Worm (Caenorhabditis elegans): Measurements from ENCODE around the gene nhr-134.

The nhr-134 gene

ce11 chrV:2218803-2219202, 12.2 kb upstream of the nhr-134 start, which contains the start of gene nhr-56 (continued):
- TF ChIP-seq mdl-1 (tag; optimal IDR thresholded peaks at IDR 0.05), result peak in 1 of 2 experiments; percentile 49
- peak; percentile 60 for TF ChIP-seq mes-2 (tag; optimal IDR thresholded peaks at IDR 0.05; ENCODE audit: poor library complexity, severe bottlenecking)
- TF ChIP-seq F49E8.2 (tag; optimal IDR thresholded peaks at IDR 0.05; ENCODE audit: borderline replicate concordance), result no peak

- no peak for TF ChIP-seq zfp-2 (tag; optimal IDR thresholded peaks at IDR 0.05)
- TF ChIP-seq spr-3 (GFP tag; optimal IDR thresholded peaks at IDR 0.05), result no peak
- TF ChIP-seq daf-8 (GFP tag; IDR thresholded peaks at IDR 0.05), result no peak
- no peak for TF ChIP-seq madf-9 (GFP tag; conservative IDR thresholded peaks at IDR 0.05)
- TF ChIP-seq set-16 (GFP tag; IDR thresholded peaks at IDR 0.05), result no peak
- no peak for TF ChIP-seq nhr-10 (tag; optimal IDR thresholded peaks at IDR 0.05)
- TF ChIP-seq lin-15B (tag; optimal IDR thresholded peaks at IDR 0.05), result no peak
- TF ChIP-seq hlh-11 (tag; optimal IDR thresholded peaks at IDR 0.05), result no peak
- no peak for TF ChIP-seq lin-39 (tag; optimal IDR thresholded peaks at IDR 0.05)
- TF ChIP-seq hlh-30 (tag; optimal IDR thresholded peaks at IDR 0.05; ENCODE audit: insufficient read depth), result no peak
These were observed 9.3 kb upstream of the nhr-134 start, which contains the start of gene nhr-128 for ce11 chrV:2221764-2222163. Gene nhr-128, plus strand, starts transcription at chrV:2222064.

ce11 chrV:2225130-2225529, 5.9 kb upstream of the nhr-134 start, which contains the start of gene nhr-103:
Gene nhr-103, plus strand, starts transcription at chrV:2225430.
- no peak for TF ChIP-seq zip-11 (GFP tag; IDR thresholded peaks at IDR 0.05)

- TF ChIP-seq fos-1 (tag; optimal IDR thresholded peaks at IDR 0.05) (no peak), Y105C5A.15 (GFP tag; IDR thresholded peaks at IDR 0.05) (no peak), ceh-62 (tag; optimal IDR thresholded peaks at IDR 0.05) (no peak), ZK546.5 (tag; optimal IDR thresholded peaks at IDR 0.05) (no peak), F10B5.3 (tag; optimal IDR thresholded peaks at IDR 0.05) (no peak), aha-1 (tag) (no peak), pha-4 (GFP tag; IDR thresholded peaks at IDR 0.05) (no peak), pha-4 (tag; optimal IDR thresholded peaks at IDR 0.05) (no peak), unc-62 (GFP tag; optimal IDR thresholded peaks at IDR 0.05 in 1 of 2) (no peak), unc-62 (tag; optimal IDR thresholded peaks at IDR 0.05) (no peak), mxl-3 (GFP tag; optimal IDR thresholded peaks at IDR 0.05) (no peak), nhr-76 (tag; optimal IDR thresholded peaks at IDR 0.05) (no peak), aly-2 (tag; optimal IDR thresholded peaks at IDR 0.05) (no peak), nhr-10 (tag; optimal IDR thresholded peaks at IDR 0.05) (no peak)
These were observed 4.1 kb upstream of the nhr-134 start, which contains the start of gene nhr-18 for ce11 chrV:2226903-2227302. Gene nhr-18, plus strand, starts transcription at chrV:2227203.

ce11 chrV:2228781-2229180, 2.2 kb upstream of the nhr-134 start, which contains the start of gene nhr-126:
Gene nhr-126, plus strand, starts transcription at chrV:2229081.
- TF ChIP-seq zip-11 (GFP tag; IDR thresholded peaks at IDR 0.05), result no peak
- TF ChIP-seq zag-1 (tag; optimal IDR thresholded peaks at IDR 0.05), result no peak
- no peak for TF ChIP-seq F44E2.7 (GFP tag; IDR thresholded peaks at IDR 0.05)
- no peak for TF ChIP-seq mdl-1 (tag; optimal IDR thresholded peaks at IDR 0.05)
- TF ChIP-seq ztf-7 (tag; optimal IDR thresholded peaks at IDR 0.05), result no peak
- no peak for TF ChIP-seq tag-97 (GFP tag; IDR thresholded peaks at IDR 0.05)
- no peak for TF ChIP-seq dmd-8 (GFP tag; IDR thresholded peaks at IDR 0.05)
- no peak for TF ChIP-seq Y75B8A.6 (GFP tag; IDR thresholded peaks at IDR 0.05)
- no peak for TF ChIP-seq snpc-1.2 (GFP tag; IDR thresholded peaks at IDR 0.05)
- no peak for TF ChIP-seq nhr-237 (tag; optimal IDR thresholded peaks at IDR 0.05)
- TF ChIP-seq nhr-42 (GFP tag; IDR thresholded peaks at IDR 0.05), result no peak
- no peak for TF ChIP-seq hmg-1.1 (GFP tag; IDR thresholded peaks at IDR 0.05)
- no peak for TF ChIP-seq ZK337.2 (GFP tag; IDR thresholded peaks at IDR 0.05)
- TF ChIP-seq zfp-2 (tag; optimal IDR thresholded peaks at IDR 0.05), result no peak
- TF ChIP-seq daf-12 (tag; optimal IDR thresholded peaks at IDR 0.05), result no peak

All from whole organism, L4 larva.